Fruit fly (Drosophila melanogaster) whole organism, embryonic: ENCODE measurements around the gene CG14778.

Source experiments
- Ada2b ChIP-seq: fragments of 200-800 bp; sonication (Bioruptor generic); IDR thresholded peaks from 2 replicates; pipeline ENCODE4 v1.3.6; 2022; ENCODE audit warnings: missing biosample characterization, missing genetic modification characterization
- Antp ChIP-seq: fragments of 200-800 bp; sonication (Bioruptor generic); optimal IDR thresholded peaks from 3 replicates; lab custom pipeline; 2016; ENCODE audit warnings: missing biosample characterization, missing genetic modification characterization
- Atf3 ChIP-seq: fragments of 200-800 bp; sonication (Bioruptor generic); optimal IDR thresholded peaks from 3 replicates; lab custom pipeline; 2016; ENCODE audit warnings: missing biosample characterization, missing genetic modification characterization
- Atf6 ChIP-seq: fragments of 200-800 bp; sonication (Bioruptor generic); IDR thresholded peaks from 2 replicates; pipeline ENCODE4 v1.3.6; 2022; ENCODE audit warnings: missing biosample characterization, missing genetic modification characterization
- Bdp1 ChIP-seq: fragments of 200-800 bp; sonication (Bioruptor generic); optimal IDR thresholded peaks from 3 replicates; lab custom pipeline; 2016; ENCODE audit warnings: missing biosample characterization, missing genetic modification characterization
- CG10431 ChIP-seq: fragments of 200-800 bp; sonication (Bioruptor generic); optimal IDR thresholded peaks from 3 replicates; lab custom pipeline; 2018; ENCODE audit warnings: missing biosample characterization, mild to moderate bottlenecking, missing genetic modification characterization
- CG10462 ChIP-seq: fragments of 200-800 bp; sonication (Bioruptor generic); optimal IDR thresholded peaks from 2 replicates; lab custom pipeline; 2016; ENCODE audit warnings: missing biosample characterization, missing genetic modification characterization
- CG10959 ChIP-seq: fragments of 200-800 bp; sonication (Bioruptor generic); IDR thresholded peaks from 2 replicates; pipeline ENCODE4 v1.3.6; 2022; ENCODE audit warnings: missing biosample characterization, missing genetic modification characterization
- CG11398 ChIP-seq: fragments of 200-800 bp; sonication (Bioruptor generic); optimal IDR thresholded peaks from 2 replicates; lab custom pipeline; 2016; ENCODE audit warnings: missing biosample characterization, missing genetic modification characterization
- CG11723 ChIP-seq: fragments of 200-800 bp; sonication (Bioruptor generic); optimal IDR thresholded peaks from 2 replicates; lab custom pipeline; 2017; ENCODE audit warnings: missing biosample characterization, mild to moderate bottlenecking, missing genetic modification characterization
- CG12659 ChIP-seq: fragments of 200-800 bp; sonication (Bioruptor generic); optimal IDR thresholded peaks from 3 replicates; lab custom pipeline; 2017; ENCODE audit warnings: mild to moderate bottlenecking, missing biosample characterization, missing genetic modification reagents, missing genetic modification characterization
- CG13624 ChIP-seq: fragments of 200-800 bp; sonication (Bioruptor generic); optimal IDR thresholded peaks from 2 replicates; lab custom pipeline; 2016; ENCODE audit warnings: missing biosample characterization, missing genetic modification characterization
- CG15479 ChIP-seq: fragments of 200-800 bp; sonication (Bioruptor generic); optimal IDR thresholded peaks from 3 replicates; lab custom pipeline; 2019; ENCODE audit warnings: missing biosample characterization, mild to moderate bottlenecking, missing genetic modification characterization, moderate library complexity
- CG1603 ChIP-seq: fragments of 200-800 bp; sonication (Bioruptor generic); optimal IDR thresholded peaks from 2 replicates; lab custom pipeline; 2019; ENCODE audit warnings: missing biosample characterization, mild to moderate bottlenecking, missing genetic modification characterization, moderate library complexity
- CG17385 ChIP-seq: fragments of 200-800 bp; sonication (Bioruptor generic); optimal IDR thresholded peaks from 3 replicates; lab custom pipeline; 2018; ENCODE audit warnings: missing biosample characterization, mild to moderate bottlenecking, missing genetic modification characterization
- CG18262 ChIP-seq: fragments of 200-800 bp; optimal IDR thresholded peaks from 3 replicates; lab custom pipeline; 2019; ENCODE audit warnings: missing biosample characterization, mild to moderate bottlenecking, missing genetic modification characterization, moderate library complexity
- CG2712 ChIP-seq: fragments of 200-800 bp; optimal IDR thresholded peaks from 3 replicates; lab custom pipeline; 2019; ENCODE audit warnings: missing biosample characterization, mild to moderate bottlenecking, missing genetic modification characterization, moderate library complexity
- CG2875 ChIP-seq: fragments of 200-800 bp; sonication (Bioruptor generic); optimal IDR thresholded peaks from 2 replicates; lab custom pipeline; 2017; ENCODE audit warnings: missing biosample characterization, mild to moderate bottlenecking, missing genetic modification characterization, missing genetic modification reagents
- CG33213 ChIP-seq: fragments of 200-800 bp; sonication (Bioruptor generic); optimal IDR thresholded peaks from 3 replicates; lab custom pipeline; 2016; ENCODE audit warnings: missing biosample characterization, missing genetic modification characterization
- CG43689 ChIP-seq: fragments of 200-800 bp; sonication (Bioruptor generic); IDR thresholded peaks from 2 replicates; pipeline ENCODE4 v1.3.6; 2022; ENCODE audit warnings: missing biosample characterization, missing genetic modification characterization
- CG4617 ChIP-seq: fragments of 200-800 bp; sonication (Bioruptor generic); optimal IDR thresholded peaks from 3 replicates; lab custom pipeline; 2016; ENCODE audit warnings: missing biosample characterization, missing genetic modification characterization, borderline replicate concordance
- CG7372 ChIP-seq: fragments of 200-800 bp; sonication (Bioruptor generic); IDR thresholded peaks from 2 replicates; pipeline ENCODE4 v1.3.6; 2022; ENCODE audit warnings: missing biosample characterization, missing genetic modification characterization
- CG7839 ChIP-seq: fragments of 200-800 bp; sonication (Bioruptor generic); optimal IDR thresholded peaks from 3 replicates; lab custom pipeline; 2018; ENCODE audit warnings: missing biosample characterization, mild to moderate bottlenecking, missing genetic modification characterization, moderate library complexity
- CrebB ChIP-seq: fragments of 200-800 bp; sonication (Bioruptor generic); optimal IDR thresholded peaks from 3 replicates; lab custom pipeline; 2018; ENCODE audit warnings: missing biosample characterization, mild to moderate bottlenecking, missing genetic modification characterization
- Dip2 ChIP-seq: fragments of 200-800 bp; sonication (Bioruptor generic); IDR thresholded peaks from 2 replicates; pipeline ENCODE4 v1.3.6; 2022; ENCODE audit warnings: missing biosample characterization, missing genetic modification characterization
- Dip3 ChIP-seq: fragments of 200-800 bp; sonication (Bioruptor generic); optimal IDR thresholded peaks from 3 replicates; lab custom pipeline; 2016; ENCODE audit warnings: missing biosample characterization, missing genetic modification characterization
- Ets97D ChIP-seq: fragments of 200-800 bp; sonication (Bioruptor generic); optimal IDR thresholded peaks from 3 replicates; lab custom pipeline; 2016; ENCODE audit warnings: missing biosample characterization, missing genetic modification characterization
- H2.0 ChIP-seq: fragments of 200-800 bp; sonication (Bioruptor generic); IDR thresholded peaks from 2 replicates; pipeline ENCODE4 v1.3.6; 2022; ENCODE audit warnings: missing biosample characterization, missing genetic modification characterization
- HLH54F ChIP-seq: fragments of 200-800 bp; sonication (Bioruptor generic); optimal IDR thresholded peaks from 3 replicates; lab custom pipeline; 2016; ENCODE audit warnings: missing biosample characterization, missing genetic modification characterization
- HmgZ ChIP-seq: fragments of 200-800 bp; sonication (Bioruptor generic); optimal IDR thresholded peaks from 2 replicates; lab custom pipeline; 2018; ENCODE audit warnings: missing biosample characterization, mild to moderate bottlenecking, missing genetic modification characterization
- Hmx ChIP-seq: fragments of 200-800 bp; sonication (Bioruptor generic); optimal IDR thresholded peaks from 2 replicates; lab custom pipeline; 2016; ENCODE audit warnings: missing biosample characterization, missing genetic modification characterization
- Jarid2 ChIP-seq: fragments of 200-800 bp; sonication (Bioruptor generic); optimal IDR thresholded peaks from 3 replicates; lab custom pipeline; 2017; ENCODE audit warnings: mild to moderate bottlenecking, missing biosample characterization, missing genetic modification reagents, missing genetic modification characterization
- Taf1 ChIP-seq: fragments of 200-800 bp; sonication (Bioruptor generic); IDR thresholded peaks from 2 replicates; pipeline ENCODE4 v1.3.6; 2022; ENCODE audit warnings: missing biosample characterization, missing genetic modification characterization
- bowl ChIP-seq: fragments of 200-800 bp; sonication (Bioruptor generic); IDR thresholded peaks from 2 replicates; pipeline ENCODE4 v1.3.6; 2022; ENCODE audit warnings: missing biosample characterization, missing genetic modification characterization
- chif ChIP-seq, 2 experiments: fragments of 200-800 bp; sonication (Bioruptor generic); optimal IDR thresholded peaks; 3 replicates each; lab custom pipeline; 2016; ENCODE audit warnings: missing biosample characterization in 2 of 2, missing genetic modification characterization in 2 of 2
- fd96Cb ChIP-seq: fragments of 200-800 bp; sonication (Bioruptor generic); optimal IDR thresholded peaks from 2 replicates; lab custom pipeline; 2018; ENCODE audit warnings: missing biosample characterization, mild to moderate bottlenecking, missing genetic modification characterization, moderate library complexity
- gfzf ChIP-seq: fragments of 200-800 bp; sonication (Bioruptor generic); optimal IDR thresholded peaks from 2 replicates; lab custom pipeline; 2016; ENCODE audit warnings: missing biosample characterization, mild to moderate bottlenecking, missing genetic modification characterization, moderate library complexity
- gro ChIP-seq: fragments of 200-800 bp; sonication (Bioruptor generic); optimal IDR thresholded peaks from 2 replicates; lab custom pipeline; 2016; ENCODE audit warnings: missing biosample characterization, missing genetic modification characterization
- her ChIP-seq: fragments of 200-800 bp; sonication (Bioruptor generic); optimal IDR thresholded peaks from 2 replicates; lab custom pipeline; 2016; ENCODE audit warnings: missing biosample characterization, missing genetic modification characterization
- hkb ChIP-seq, 2 experiments: fragments of 200-800 bp in 1 of 2; fragments of >200 bp in 1 of 2; sonication (Bioruptor generic) in 1 of 2; IDR thresholded peaks in 1 of 2; optimal IDR thresholded peaks in 1 of 2; 2 replicates each; pipeline versions ENCODE4 v1.3.6 to Lab custom; 2017 to 2022; ENCODE audit warnings: missing biosample characterization in 1 of 2, missing genetic modification characterization in 1 of 2
- ind ChIP-seq: fragments of 200-800 bp; sonication (Bioruptor generic); optimal IDR thresholded peaks from 3 replicates; lab custom pipeline; 2016; ENCODE audit warnings: missing biosample characterization, missing genetic modification characterization
- lov ChIP-seq, 2 experiments: fragments of 200-800 bp in 1 of 2; fragments of >200 bp in 1 of 2; sonication (Bioruptor generic) in 1 of 2; IDR thresholded peaks in 1 of 2; optimal IDR thresholded peaks in 1 of 2; 2 replicates in 1 of 2; 3 replicates in 1 of 2; pipeline versions ENCODE4 v1.3.6 to Lab custom; 2017 to 2022; ENCODE audit warnings: missing biosample characterization in 1 of 2, missing genetic modification characterization in 1 of 2
- nmo ChIP-seq: fragments of 200-800 bp; sonication (Bioruptor generic); optimal IDR thresholded peaks from 2 replicates; lab custom pipeline; 2018; ENCODE audit warnings: missing biosample characterization, mild to moderate bottlenecking, missing genetic modification characterization, moderate library complexity
- p53 ChIP-seq: fragments of 200-800 bp; sonication (Bioruptor generic); optimal IDR thresholded peaks from 2 replicates; lab custom pipeline; 2016; ENCODE audit warnings: missing biosample characterization, missing genetic modification characterization
- stc ChIP-seq: fragments of 200-800 bp; sonication (Bioruptor generic); IDR thresholded peaks from 2 replicates; pipeline ENCODE4 v1.3.6; 2022; ENCODE audit warnings: missing biosample characterization, missing genetic modification characterization
- tin ChIP-seq: fragments of 200-800 bp; sonication (Bioruptor generic); optimal IDR thresholded peaks from 3 replicates; lab custom pipeline; 2016; ENCODE audit warnings: missing biosample characterization, missing genetic modification characterization
- tio ChIP-seq: fragments of 200-800 bp; sonication (Bioruptor generic); optimal IDR thresholded peaks from 2 replicates; lab custom pipeline; 2017; ENCODE audit warnings: missing biosample characterization, missing genetic modification characterization, inconsistent platforms
- ttk ChIP-seq: fragments of 200-800 bp; sonication (Bioruptor generic); IDR thresholded peaks from 2 replicates; pipeline ENCODE4 v2.1.2; 2022; ENCODE audit warnings: missing biosample characterization, missing genetic modification characterization
- usp ChIP-seq: fragments of >200 bp; optimal IDR thresholded peaks from 2 replicates; lab custom pipeline; 2017; ENCODE audit warnings: missing biosample characterization, missing genetic modification characterization

CG14778 gene

dm6 chrX:1478276-1479122 is 11.2 kb downstream of the CG14778 start, which contains the start of gene rush (continued):
- TF ChIP-seq CG2712 (tag; lab: Kevin White, UChicago), result peak; percentile 9
- 0 out of 2 replicates have a peak, but pooled peaks have one; percentile 11 for TF ChIP-seq Taf1 (GFP tag; lab: Robert Waterston, UW)
- TF ChIP-seq usp (GFP tag; lab: Kevin White, UChicago), result no peak
- peak; percentile 25 for TF ChIP-seq ind
- no peak for TF ChIP-seq Atf3 (GFP tag; lab: Kevin White, UChicago)
- TF ChIP-seq Hmx (GFP tag; lab: Kevin White, UChicago), result no peak
- TF ChIP-seq gfzf, result peak; percentile 85
- TF ChIP-seq hkb (optimal IDR thresholded peaks at IDR 0.05; lab: Kevin White, UChicago), result no peak
- TF ChIP-seq hkb (GFP tag; IDR thresholded peaks at IDR 0.05; lab: Robert Waterston, UW), result no peak
- TF ChIP-seq CG11723 (GFP tag; lab: Kevin White, UChicago), result peak; percentile 6
- TF ChIP-seq bowl (GFP tag; lab: Robert Waterston, UW), result no peak
- TF ChIP-seq CG1603 (tag; lab: Kevin White, UChicago), result peak; percentile 57
- TF ChIP-seq CG10959 (GFP tag; lab: Robert Waterston, UW), result no peak
- peak; percentile 58 for TF ChIP-seq CG12659
- TF ChIP-seq H2.0 (GFP tag; lab: Robert Waterston, UW), result peak; percentile 48; the same call in 1 of the 2 replicates
- TF ChIP-seq CG10431 (GFP tag; lab: Kevin White, UChicago), result no peak
- no peak for TF ChIP-seq Dip3 (GFP tag; lab: Kevin White, UChicago)
- TF ChIP-seq Antp, result peak; percentile 40
- peak; percentile 90 for TF ChIP-seq CG4617
- TF ChIP-seq CG43689, result no peak
- TF ChIP-seq ttk, result no peak
- no peak for TF ChIP-seq lov (optimal IDR thresholded peaks at IDR 0.05; lab: Kevin White, UChicago)
- TF ChIP-seq lov (GFP tag; IDR thresholded peaks at IDR 0.05; lab: Robert Waterston, UW), result no peak
- TF ChIP-seq CrebB (tag; lab: Kevin White, UChicago), result no peak
- TF ChIP-seq HLH54F, result peak; percentile 24
- no peak for TF ChIP-seq Ada2b (GFP tag; lab: Robert Waterston, UW)
- TF ChIP-seq nmo (GFP tag; lab: Kevin White, UChicago), result peak; percentile 5
- no peak for TF ChIP-seq CG10462
- peak; percentile 3 for TF ChIP-seq CG13624 (GFP tag; lab: Kevin White, UChicago)
- TF ChIP-seq gro (GFP tag; lab: Kevin White, UChicago), result peak; percentile 36
- TF ChIP-seq CG7372 (GFP tag; lab: Robert Waterston, UW), result no peak
- TF ChIP-seq Ets97D, result peak; percentile 48
- no peak for TF ChIP-seq fd96Cb
- no peak for TF ChIP-seq Jarid2 (GFP tag; lab: Kevin White, UChicago)
- TF ChIP-seq stc (GFP tag; lab: Robert Waterston, UW), result no peak
- peak; percentile 20 for TF ChIP-seq tin
- no peak for TF ChIP-seq CG2875
- no peak for TF ChIP-seq CG11398 (GFP tag; lab: Kevin White, UChicago)
- peak; percentile 46 for TF ChIP-seq her (GFP tag; lab: Kevin White, UChicago)
- peak; percentile 26 for TF ChIP-seq HmgZ
- no peak for TF ChIP-seq tio
- TF ChIP-seq CG7839 (tag; lab: Kevin White, UChicago), result peak; percentile 0
- TF ChIP-seq CG15479, result no peak
- TF ChIP-seq p53, result peak; percentile 6
- peak; percentile 46 for TF ChIP-seq CG33213 (GFP tag; lab: Kevin White, UChicago)
- no peak for TF ChIP-seq Atf6 (GFP tag; lab: Robert Waterston, UW)
- peak; percentile 7 for TF ChIP-seq CG17385 (GFP tag; lab: Kevin White, UChicago)
- no peak for TF ChIP-seq Dip2 (GFP tag; lab: Robert Waterston, UW)
- TF ChIP-seq chif (GFP tag; optimal IDR thresholded peaks at IDR 0.05; lab: Kevin White, UChicago), result peak in 1 of 2 experiments; percentile 4
- no peak for TF ChIP-seq CG18262 (tag; lab: Kevin White, UChicago)
- no peak for TF ChIP-seq Bdp1 (GFP tag; lab: Kevin White, UChicago)
